Fruit fly (Drosophila melanogaster) whole organism, embryonic: ENCODE measurements around the gene CG17233.
A peak's percentile ranks its signal among the peaks of the same experiment; 100 is the strongest.

Source experiments
- Atf-2 ChIP-seq: fragments of 200-800 bp; sonication (Bioruptor generic); optimal IDR thresholded peaks from 2 replicates; lab custom pipeline; 2016; ENCODE audit warnings: missing biosample characterization, missing genetic modification characterization
- CG10267 ChIP-seq: fragments of 200-800 bp; sonication (Bioruptor generic); optimal IDR thresholded peaks from 2 replicates; lab custom pipeline; 2018; ENCODE audit warnings: missing biosample characterization, mild to moderate bottlenecking, missing genetic modification characterization, moderate library complexity
- CG10979 ChIP-seq: fragments of 200-800 bp; sonication (Bioruptor generic); optimal IDR thresholded peaks from 2 replicates; lab custom pipeline; 2018; ENCODE audit warnings: missing biosample characterization, mild to moderate bottlenecking, missing genetic modification characterization, moderate library complexity
- CG12155 ChIP-seq: fragments of 200-800 bp; sonication (Bioruptor generic); optimal IDR thresholded peaks from 3 replicates; lab custom pipeline; 2016; ENCODE audit warnings: missing biosample characterization, missing genetic modification characterization
- CG12659 ChIP-seq: fragments of 200-800 bp; sonication (Bioruptor generic); optimal IDR thresholded peaks from 3 replicates; lab custom pipeline; 2017; ENCODE audit warnings: mild to moderate bottlenecking, missing biosample characterization, missing genetic modification reagents, missing genetic modification characterization
- CG13287 ChIP-seq: fragments of 200-800 bp; sonication (Bioruptor generic); IDR thresholded peaks from 2 replicates; pipeline ENCODE4 v1.3.6; 2022; ENCODE audit warnings: missing biosample characterization, missing genetic modification characterization; ENCODE audit not compliant: partially characterized antibody
- CG13775 ChIP-seq: fragments of 200-800 bp; sonication (Bioruptor generic); optimal IDR thresholded peaks from 3 replicates; lab custom pipeline; 2017; ENCODE audit warnings: missing biosample characterization, mild to moderate bottlenecking, missing genetic modification characterization
- CG14441 ChIP-seq: fragments of 200-800 bp; sonication (Bioruptor generic); IDR thresholded peaks from 2 replicates; pipeline ENCODE4 v1.3.6; 2022; ENCODE audit warnings: missing biosample characterization, missing genetic modification characterization
- CG17361 ChIP-seq: fragments of 200-800 bp; sonication (Bioruptor generic); IDR thresholded peaks from 3 replicates; pipeline ENCODE4 v1.3.6; 2022; ENCODE audit warnings: missing biosample characterization, missing genetic modification characterization
- CG17612 ChIP-seq: fragments of 200-800 bp; sonication (Bioruptor generic); IDR thresholded peaks from 2 replicates; pipeline ENCODE4 v1.3.6; 2022; ENCODE audit warnings: missing biosample characterization, missing genetic modification characterization
- CG17802 ChIP-seq: fragments of 200-800 bp; sonication (Bioruptor generic); optimal IDR thresholded peaks from 2 replicates; lab custom pipeline; 2018; ENCODE audit warnings: missing biosample characterization, mild to moderate bottlenecking, missing genetic modification characterization, moderate library complexity
- CG18764 ChIP-seq: fragments of 200-800 bp; sonication (Bioruptor generic); optimal IDR thresholded peaks from 3 replicates; lab custom pipeline; 2016; ENCODE audit warnings: missing biosample characterization, missing genetic modification characterization
- CG30431 ChIP-seq: fragments of 200-800 bp; sonication (Bioruptor generic); optimal IDR thresholded peaks from 2 replicates; lab custom pipeline; 2017; ENCODE audit warnings: missing biosample characterization, missing genetic modification characterization
- CG4707 ChIP-seq: fragments of 200-800 bp; sonication (Bioruptor generic); optimal IDR thresholded peaks from 2 replicates; lab custom pipeline; 2018; ENCODE audit warnings: missing biosample characterization, mild to moderate bottlenecking, missing genetic modification characterization, moderate library complexity
- CG4820 ChIP-seq: fragments of 200-800 bp; sonication (Bioruptor generic); optimal IDR thresholded peaks from 3 replicates; lab custom pipeline; 2016; ENCODE audit warnings: missing biosample characterization, missing genetic modification characterization
- CG6813 ChIP-seq: fragments of 200-800 bp; sonication (Bioruptor generic); optimal IDR thresholded peaks from 2 replicates; lab custom pipeline; 2017; ENCODE audit warnings: missing biosample characterization, missing genetic modification characterization, mild to moderate bottlenecking, moderate library complexity, missing genetic modification reagents
- CG7372 ChIP-seq: fragments of 200-800 bp; sonication (Bioruptor generic); IDR thresholded peaks from 2 replicates; pipeline ENCODE4 v1.3.6; 2022; ENCODE audit warnings: missing biosample characterization, missing genetic modification characterization
- Camta ChIP-seq: fragments of 200-800 bp; sonication (Bioruptor generic); optimal IDR thresholded peaks from 2 replicates; lab custom pipeline; 2016; ENCODE audit warnings: missing biosample characterization, missing genetic modification characterization
- CoRest ChIP-seq: fragments of 200-800 bp; sonication (Bioruptor generic); optimal IDR thresholded peaks from 3 replicates; lab custom pipeline; 2018; ENCODE audit warnings: missing biosample characterization, mild to moderate bottlenecking, missing genetic modification characterization, moderate library complexity
- Drgx ChIP-seq: fragments of 200-800 bp; sonication (Bioruptor generic); IDR thresholded peaks from 2 replicates; pipeline ENCODE4 v1.3.6; 2022; ENCODE audit warnings: missing biosample characterization, missing genetic modification characterization
- Gug ChIP-seq: fragments of 200-800 bp; sonication (Bioruptor generic); IDR thresholded peaks from 4 replicates; pipeline ENCODE4 v1.3.6; 2022; ENCODE audit warnings: missing biosample characterization, missing genetic modification characterization
- Hr39 ChIP-seq: fragments of >200 bp; optimal IDR thresholded peaks from 2 replicates; lab custom pipeline; 2017
- Med ChIP-seq: fragments of 200-800 bp; sonication (Bioruptor generic); peaks from one replicate; lab custom pipeline; 2016; ENCODE audit warnings: missing biosample characterization, missing genetic modification characterization, mild to moderate bottlenecking, inconsistent platforms, moderate library complexity
- NFAT ChIP-seq: fragments of 200-800 bp; sonication (Bioruptor generic); IDR thresholded peaks from 2 replicates; pipeline ENCODE4 v1.3.6; 2022; ENCODE audit warnings: missing biosample characterization, missing genetic modification characterization
- NK7.1 ChIP-seq: fragments of 200-800 bp; sonication (Bioruptor generic); optimal IDR thresholded peaks from 3 replicates; lab custom pipeline; 2016; ENCODE audit warnings: missing biosample characterization, missing genetic modification characterization
- Neu2 ChIP-seq: fragments of 200-800 bp; sonication (Bioruptor generic); optimal IDR thresholded peaks from 3 replicates; lab custom pipeline; 2016; ENCODE audit warnings: missing biosample characterization, missing genetic modification characterization, borderline replicate concordance
- Oli ChIP-seq: fragments of 200-800 bp; sonication (Bioruptor generic); optimal IDR thresholded peaks from 2 replicates; lab custom pipeline; 2018; ENCODE audit warnings: missing biosample characterization, mild to moderate bottlenecking, missing genetic modification characterization, moderate library complexity
- Poxn ChIP-seq: fragments of 200-800 bp; sonication (Bioruptor generic); IDR thresholded peaks from 2 replicates; pipeline ENCODE4 v1.3.6; 2022; ENCODE audit warnings: missing biosample characterization, missing genetic modification characterization
- Trl ChIP-seq, 3 experiments: fragments of >200 bp in 2 of 3; fragments of 200-800 bp in 1 of 3; sonication (Bioruptor generic) in 1 of 3; optimal IDR thresholded peaks; 2 replicates in 1 of 3; 3 replicates in 2 of 3; lab custom pipeline; 2016 to 2017; ENCODE audit warnings: missing biosample characterization in 1 of 3, missing genetic modification characterization in 1 of 3
- al ChIP-seq: fragments of 200-800 bp; sonication (Bioruptor generic); IDR thresholded peaks from 2 replicates; pipeline ENCODE4 v1.3.6; 2022; ENCODE audit warnings: missing biosample characterization, missing genetic modification characterization
- aop ChIP-seq: fragments of 200-800 bp; sonication (Bioruptor generic); IDR thresholded peaks from 2 replicates; pipeline ENCODE4 v1.3.6; 2022; ENCODE audit warnings: missing biosample characterization, missing genetic modification characterization
- ash1 ChIP-seq: fragments of 200-800 bp; sonication (Bioruptor generic); optimal IDR thresholded peaks from 2 replicates; lab custom pipeline; 2018; ENCODE audit warnings: missing biosample characterization, mild to moderate bottlenecking, missing genetic modification characterization
- bcd ChIP-seq: fragments of 200-800 bp; sonication (Bioruptor generic); optimal IDR thresholded peaks from 2 replicates; lab custom pipeline; 2017; ENCODE audit warnings: missing biosample characterization, mild to moderate bottlenecking, missing genetic modification characterization
- bsh ChIP-seq, 2 experiments: fragments of 200-800 bp; sonication (Bioruptor generic); optimal IDR thresholded peaks; 2 replicates each; lab custom pipeline; 2017 to 2018; ENCODE audit warnings: mild to moderate bottlenecking in 2 of 2, missing biosample characterization in 2 of 2, missing genetic modification characterization in 2 of 2, moderate library complexity in 1 of 2
- btn ChIP-seq: fragments of 200-800 bp; sonication (Bioruptor generic); optimal IDR thresholded peaks from 2 replicates; lab custom pipeline; 2016; ENCODE audit warnings: missing biosample characterization, missing genetic modification characterization
- cad ChIP-seq: fragments of >200 bp; optimal IDR thresholded peaks from 2 replicates; lab custom pipeline; 2017; ENCODE audit warnings: missing biosample characterization, missing genetic modification characterization
- chm ChIP-seq: fragments of 200-800 bp; sonication (Bioruptor generic); IDR thresholded peaks from 2 replicates; pipeline ENCODE4 v1.3.6; 2022; ENCODE audit warnings: missing biosample characterization, missing genetic modification characterization
- croc ChIP-seq: fragments of 200-800 bp; sonication (Bioruptor generic); conservative IDR thresholded peaks from 3 replicates; pipeline ENCODE4 v1.3.6; 2022; ENCODE audit warnings: missing biosample characterization, missing genetic modification characterization
- en ChIP-seq: fragments of 200-800 bp; sonication (Bioruptor generic); optimal IDR thresholded peaks from 2 replicates; lab custom pipeline; 2016; ENCODE audit warnings: missing biosample characterization, missing genetic modification characterization
- ewg ChIP-seq: fragments of 200-800 bp; sonication (Bioruptor generic); optimal IDR thresholded peaks from 3 replicates; lab custom pipeline; 2017; ENCODE audit warnings: mild to moderate bottlenecking, missing biosample characterization, missing genetic modification reagents, missing genetic modification characterization
- fd64A ChIP-seq: fragments of 200-800 bp; sonication (Bioruptor generic); optimal IDR thresholded peaks from 3 replicates; lab custom pipeline; 2018; ENCODE audit warnings: missing biosample characterization, mild to moderate bottlenecking, missing genetic modification characterization
- gfzf ChIP-seq: fragments of 200-800 bp; sonication (Bioruptor generic); optimal IDR thresholded peaks from 2 replicates; lab custom pipeline; 2016; ENCODE audit warnings: missing biosample characterization, mild to moderate bottlenecking, missing genetic modification characterization, moderate library complexity
- gt ChIP-seq: fragments of 200-800 bp; sonication (Bioruptor generic); IDR thresholded peaks from 2 replicates; pipeline ENCODE4 v1.3.6; 2022; ENCODE audit warnings: missing biosample characterization, missing genetic modification characterization
- ind ChIP-seq: fragments of 200-800 bp; sonication (Bioruptor generic); optimal IDR thresholded peaks from 3 replicates; lab custom pipeline; 2016; ENCODE audit warnings: missing biosample characterization, missing genetic modification characterization
- nom ChIP-seq: fragments of 200-800 bp; sonication (Bioruptor generic); optimal IDR thresholded peaks from 2 replicates; lab custom pipeline; 2017; ENCODE audit warnings: missing biosample characterization, missing genetic modification characterization, mild to moderate bottlenecking, moderate library complexity, missing genetic modification reagents
- pb ChIP-seq: fragments of 200-800 bp; sonication (Bioruptor generic); optimal IDR thresholded peaks from 3 replicates; lab custom pipeline; 2016; ENCODE audit warnings: missing biosample characterization, missing genetic modification characterization
- sna ChIP-seq: fragments of 200-800 bp; sonication (Bioruptor generic); IDR thresholded peaks from 2 replicates; pipeline ENCODE4 v1.3.6; 2022; ENCODE audit warnings: missing biosample characterization, missing genetic modification characterization; ENCODE audit not compliant: partially characterized antibody
- sob ChIP-seq: fragments of 200-800 bp; sonication (Bioruptor generic); IDR thresholded peaks from 2 replicates; pipeline ENCODE4 v1.3.6; 2022; ENCODE audit warnings: missing biosample characterization, missing genetic modification characterization
- stwl ChIP-seq: fragments of 200-800 bp; sonication (Bioruptor generic); optimal IDR thresholded peaks from 3 replicates; lab custom pipeline; 2018; ENCODE audit warnings: missing biosample characterization, mild to moderate bottlenecking, missing genetic modification characterization, moderate library complexity
- wor ChIP-seq: fragments of 200-800 bp; sonication (Bioruptor generic); IDR thresholded peaks from 2 replicates; pipeline ENCODE4 v1.3.6; 2022; ENCODE audit warnings: missing biosample characterization, missing genetic modification characterization
- zfh1 ChIP-seq: fragments of 200-800 bp; sonication (Bioruptor generic); IDR thresholded peaks from 3 replicates; pipeline ENCODE4 v1.3.6; 2022; ENCODE audit warnings: missing biosample characterization, missing genetic modification characterization

The CG17233 gene

DNA sequence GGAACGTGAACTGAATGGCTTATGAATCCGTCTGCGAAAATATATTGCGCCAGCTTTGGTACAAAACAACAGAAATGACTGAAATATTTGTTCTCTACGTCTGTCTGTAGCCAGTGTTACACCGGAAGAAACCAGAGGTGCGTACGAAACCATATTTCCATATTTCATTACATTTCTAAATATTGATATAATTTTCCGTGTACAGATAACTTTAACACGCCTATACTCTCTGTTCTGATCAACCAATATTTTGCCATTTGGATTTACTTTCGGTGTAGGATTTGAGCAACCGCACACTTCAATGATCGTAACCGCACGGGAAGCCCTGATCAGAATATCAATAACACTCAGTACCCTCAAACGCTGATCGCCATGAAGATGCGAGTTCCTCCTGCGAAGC, 47.0 kb downstream of the CG17233 start (continued):
- TF ChIP-seq sna (GFP tag; lab: Robert Waterston, UW) (no peak), CG14441 (GFP tag; lab: Robert Waterston, UW) (peak; percentile 64), CG6813 (peak; percentile 32), ind (peak; percentile 47), nom (GFP tag; lab: Kevin White, UChicago) (no peak), CG12155 (GFP tag; lab: Kevin White, UChicago) (peak; percentile 6), CG17612 (GFP tag; lab: Robert Waterston, UW) (no peak), bcd (GFP tag; lab: Kevin White, UChicago) (peak; percentile 33), Drgx (GFP tag; lab: Robert Waterston, UW) (peak; percentile 49), wor (no peak), gfzf (GFP tag; lab: Kevin White, UChicago) (no peak), ewg (GFP tag; lab: Kevin White, UChicago) (no peak), CG12659 (GFP tag; lab: Kevin White, UChicago) (peak; percentile 28), zfh1 (peak; percentile 49; the same call in 1 of the 3 replicates), pb (no peak), sob (GFP tag; lab: Robert Waterston, UW) (0 out of 2 replicates have a peak, but pooled peaks have one; percentile 12), CG18764 (GFP tag; lab: Kevin White, UChicago) (no peak), CG30431 (peak; percentile 7), CG10267 (tag; lab: Kevin White, UChicago) (peak; percentile 1), Gug (GFP tag; lab: Robert Waterston, UW) (peak; percentile 16; the same call in 1 of the 4 replicates), ash1 (GFP tag; lab: Kevin White, UChicago) (no peak), Camta (GFP tag; lab: Kevin White, UChicago) (peak; percentile 21), CG10979 (tag; lab: Kevin White, UChicago) (peak; percentile 51), CG4820 (GFP tag; lab: Kevin White, UChicago) (peak; percentile 8), al (peak; percentile 49; the same call in 1 of the 2 replicates), CG17361 (GFP tag; lab: Robert Waterston, UW) (0 out of 3 replicates have a peak, but pooled peaks have one; percentile 18), aop (GFP tag; lab: Robert Waterston, UW) (no peak), NFAT (0 out of 2 replicates have a peak, but pooled peaks have one; percentile 8), CG13287 (no peak), Med (peak; percentile 90), CG13775 (GFP tag; lab: Kevin White, UChicago) (no peak), CG7372 (GFP tag; lab: Robert Waterston, UW) (peak; percentile 24; the same call in 1 of the 2 replicates), btn (GFP tag; lab: Kevin White, UChicago) (no peak), CG4707 (GFP tag; lab: Kevin White, UChicago) (no peak), NK7.1 (GFP tag; lab: Kevin White, UChicago) (no peak), CoRest (tag; lab: Kevin White, UChicago) (peak; percentile 64), Hr39 (lab: Kevin White, UChicago) (no peak), gt (GFP tag; lab: Robert Waterston, UW) (no peak), fd64A (GFP tag; lab: Kevin White, UChicago) (no peak), bsh (GFP tag; optimal IDR thresholded peaks at IDR 0.05; lab: Kevin White, UChicago) (peak; percentile 41 to 55), Poxn (GFP tag; lab: Robert Waterston, UW) (no peak), croc (GFP tag; lab: Robert Waterston, UW) (no peak), en (GFP tag; lab: Kevin White, UChicago) (no peak), chm (GFP tag; lab: Robert Waterston, UW) (no peak), Oli (tag; lab: Kevin White, UChicago) (peak; percentile 55), cad (no peak), stwl (tag; lab: Kevin White, UChicago) (no peak), CG17802 (tag; lab: Kevin White, UChicago) (no peak), Neu2 (GFP tag; lab: Kevin White, UChicago) (no peak), Trl (optimal IDR thresholded peaks at IDR 0.05; lab: Kevin White, UChicago) (no peak), Trl (GFP tag; optimal IDR thresholded peaks at IDR 0.05; lab: Kevin White, UChicago) (peak; percentile 33), Atf-2 (no peak)
